Fruit fly (Drosophila melanogaster) whole organism, embryonic: Measurements from ENCODE around the gene SkpA.
A peak's percentile ranks its signal among the peaks of the same experiment; 100 is the strongest.

Experiments
- CG11093 ChIP-seq: fragments of 200-800 bp; sonication (Bioruptor generic); IDR thresholded peaks from 3 replicates; pipeline ENCODE4 v1.3.6; 2022; ENCODE audit warnings: missing biosample characterization, missing genetic modification characterization
- CG11247 ChIP-seq: fragments of 200-800 bp; sonication (Bioruptor generic); IDR thresholded peaks from 2 replicates; pipeline ENCODE4 v1.3.6; 2022; ENCODE audit warnings: missing biosample characterization, missing genetic modification characterization
- CG11696 ChIP-seq: fragments of 200-800 bp; sonication (Bioruptor generic); IDR thresholded peaks from 2 replicates; pipeline ENCODE4 v1.3.6; 2022; ENCODE audit warnings: missing biosample characterization, missing genetic modification characterization
- CG13123 ChIP-seq: fragments of 200-800 bp; sonication (Bioruptor generic); optimal IDR thresholded peaks from 2 replicates; lab custom pipeline; 2016; ENCODE audit warnings: missing biosample characterization, missing genetic modification characterization
- CG13296 ChIP-seq: fragments of 200-800 bp; sonication (Bioruptor generic); optimal IDR thresholded peaks from 3 replicates; lab custom pipeline; 2018; ENCODE audit warnings: missing biosample characterization, mild to moderate bottlenecking, missing genetic modification characterization
- CG13894 ChIP-seq: fragments of 200-800 bp; sonication (Bioruptor generic); optimal IDR thresholded peaks from 3 replicates; lab custom pipeline; 2018; ENCODE audit warnings: missing biosample characterization, mild to moderate bottlenecking, missing genetic modification characterization, moderate library complexity
- CG14014 ChIP-seq: fragments of 200-800 bp; sonication (Bioruptor generic); IDR thresholded peaks from 2 replicates; pipeline ENCODE4 v1.3.6; 2022; ENCODE audit warnings: missing biosample characterization, missing genetic modification characterization
- CG1603 ChIP-seq: fragments of 200-800 bp; sonication (Bioruptor generic); optimal IDR thresholded peaks from 2 replicates; lab custom pipeline; 2019; ENCODE audit warnings: missing biosample characterization, mild to moderate bottlenecking, missing genetic modification characterization, moderate library complexity
- CG17385 ChIP-seq: fragments of 200-800 bp; sonication (Bioruptor generic); optimal IDR thresholded peaks from 3 replicates; lab custom pipeline; 2018; ENCODE audit warnings: missing biosample characterization, mild to moderate bottlenecking, missing genetic modification characterization
- CG1832 ChIP-seq: fragments of 200-800 bp; sonication (Bioruptor generic); optimal IDR thresholded peaks from 2 replicates; lab custom pipeline; 2017; ENCODE audit warnings: missing biosample characterization, mild to moderate bottlenecking, missing genetic modification characterization, inconsistent platforms
- CG18599 ChIP-seq: fragments of 200-800 bp; sonication (Bioruptor generic); optimal IDR thresholded peaks from 3 replicates; lab custom pipeline; 2017; ENCODE audit warnings: missing biosample characterization, missing genetic modification characterization, mild to moderate bottlenecking, moderate library complexity, missing genetic modification reagents
- CG18764 ChIP-seq: fragments of 200-800 bp; sonication (Bioruptor generic); optimal IDR thresholded peaks from 3 replicates; lab custom pipeline; 2016; ENCODE audit warnings: missing biosample characterization, missing genetic modification characterization
- CG32772 ChIP-seq: fragments of 200-800 bp; sonication (Bioruptor generic); IDR thresholded peaks from 2 replicates; pipeline ENCODE4 v1.3.6; 2022; ENCODE audit warnings: missing biosample characterization, missing genetic modification characterization
- CG34376 ChIP-seq: fragments of 200-800 bp; sonication (Bioruptor generic); optimal IDR thresholded peaks from 2 replicates; lab custom pipeline; 2018; ENCODE audit warnings: missing biosample characterization, mild to moderate bottlenecking, missing genetic modification characterization
- CG3726 ChIP-seq: fragments of 200-800 bp; sonication (Bioruptor generic); IDR thresholded peaks from 3 replicates; pipeline ENCODE4, ENCODE4 v1.3.6; 2022; ENCODE audit warnings: missing biosample characterization, missing genetic modification characterization
- CG3838 ChIP-seq: fragments of 200-800 bp; sonication (Bioruptor generic); optimal IDR thresholded peaks from 3 replicates; lab custom pipeline; 2016; ENCODE audit warnings: missing biosample characterization, missing genetic modification characterization
- CG4424 ChIP-seq: fragments of 200-800 bp; sonication (Bioruptor generic); optimal IDR thresholded peaks from 3 replicates; lab custom pipeline; 2016; ENCODE audit warnings: missing biosample characterization, missing genetic modification characterization
- CG6854 ChIP-seq: fragments of 200-800 bp; sonication (Bioruptor generic); optimal IDR thresholded peaks from 3 replicates; lab custom pipeline; 2017; ENCODE audit warnings: missing biosample characterization, mild to moderate bottlenecking, missing genetic modification characterization
- CG7357 ChIP-seq: fragments of 200-800 bp; sonication (Bioruptor generic); IDR thresholded peaks from 3 replicates; pipeline ENCODE4 v1.3.6; 2022; ENCODE audit warnings: missing biosample characterization, missing genetic modification characterization
- CG7556 ChIP-seq: fragments of 200-800 bp; sonication (Bioruptor generic); optimal IDR thresholded peaks from 2 replicates; lab custom pipeline; 2017; ENCODE audit warnings: missing biosample characterization, mild to moderate bottlenecking, missing genetic modification characterization
- Dp ChIP-seq: fragments of 200-800 bp; sonication (Bioruptor generic); optimal IDR thresholded peaks from 2 replicates; lab custom pipeline; 2018; ENCODE audit warnings: missing biosample characterization, mild to moderate bottlenecking, missing genetic modification characterization, moderate library complexity
- Dref ChIP-seq: fragments of 200-800 bp; sonication (Bioruptor generic); IDR thresholded peaks from 2 replicates; pipeline ENCODE4 v1.3.6; 2022; ENCODE audit warnings: missing biosample characterization, missing genetic modification characterization
- E2f2 ChIP-seq: fragments of 200-800 bp; sonication (Bioruptor generic); IDR thresholded peaks from 2 replicates; pipeline ENCODE4 v1.3.6; 2022; ENCODE audit warnings: missing biosample characterization, missing genetic modification characterization
- Ets65A ChIP-seq: fragments of 200-800 bp; sonication (Bioruptor generic); peaks from one replicate; lab custom pipeline; 2016; ENCODE audit warnings: missing biosample characterization, missing genetic modification characterization
- H2.0 ChIP-seq: fragments of 200-800 bp; sonication (Bioruptor generic); IDR thresholded peaks from 2 replicates; pipeline ENCODE4 v1.3.6; 2022; ENCODE audit warnings: missing biosample characterization, missing genetic modification characterization
- MESR4 ChIP-seq: fragments of 200-800 bp; sonication (Bioruptor generic); optimal IDR thresholded peaks from 2 replicates; lab custom pipeline; 2018; ENCODE audit warnings: missing biosample characterization, mild to moderate bottlenecking, missing genetic modification characterization, moderate library complexity
- MTF-1 ChIP-seq: fragments of 200-800 bp; sonication (Bioruptor generic); optimal IDR thresholded peaks from 2 replicates; lab custom pipeline; 2018; ENCODE audit warnings: missing biosample characterization, mild to moderate bottlenecking, missing genetic modification characterization, borderline replicate concordance
- NC2β ChIP-seq: fragments of 200-800 bp; sonication (Bioruptor generic); optimal IDR thresholded peaks from 2 replicates; lab custom pipeline; 2016; ENCODE audit warnings: missing biosample characterization, missing genetic modification characterization
- Oaz ChIP-seq: fragments of 200-800 bp; sonication (Bioruptor generic); IDR thresholded peaks from 2 replicates; pipeline ENCODE4 v1.3.6; 2022; ENCODE audit warnings: missing biosample characterization, missing genetic modification characterization
- Side ChIP-seq: fragments of 200-800 bp; sonication (Bioruptor generic); optimal IDR thresholded peaks from 2 replicates; lab custom pipeline; 2016; ENCODE audit warnings: missing biosample characterization, missing genetic modification characterization
- Taf1 ChIP-seq: fragments of 200-800 bp; sonication (Bioruptor generic); IDR thresholded peaks from 2 replicates; pipeline ENCODE4 v1.3.6; 2022; ENCODE audit warnings: missing biosample characterization, missing genetic modification characterization
- bowl ChIP-seq: fragments of 200-800 bp; sonication (Bioruptor generic); IDR thresholded peaks from 2 replicates; pipeline ENCODE4 v1.3.6; 2022; ENCODE audit warnings: missing biosample characterization, missing genetic modification characterization
- bsh ChIP-seq, 2 experiments: fragments of 200-800 bp; sonication (Bioruptor generic); optimal IDR thresholded peaks; 2 replicates each; lab custom pipeline; 2017 to 2018; ENCODE audit warnings: mild to moderate bottlenecking in 2 of 2, missing biosample characterization in 2 of 2, missing genetic modification characterization in 2 of 2, moderate library complexity in 1 of 2
- corto ChIP-seq: fragments of 200-800 bp; sonication (Bioruptor generic); optimal IDR thresholded peaks from 2 replicates; lab custom pipeline; 2016; ENCODE audit warnings: missing biosample characterization, mild to moderate bottlenecking, missing genetic modification characterization, moderate library complexity
- cwo ChIP-seq: fragments of 200-800 bp; sonication (Bioruptor generic); optimal IDR thresholded peaks from 3 replicates; lab custom pipeline; 2017; ENCODE audit warnings: missing biosample characterization, missing genetic modification characterization, mild to moderate bottlenecking, moderate library complexity, missing genetic modification reagents
- dmrt11E ChIP-seq: fragments of 200-800 bp; sonication (Bioruptor generic); optimal IDR thresholded peaks from 3 replicates; lab custom pipeline; 2018; ENCODE audit warnings: missing biosample characterization, mild to moderate bottlenecking, missing genetic modification characterization, moderate library complexity
- dmrt99B ChIP-seq: fragments of 200-800 bp; sonication (Bioruptor generic); optimal IDR thresholded peaks from 2 replicates; lab custom pipeline; 2018; ENCODE audit warnings: missing biosample characterization, mild to moderate bottlenecking, missing genetic modification characterization, moderate library complexity
- dysf ChIP-seq: fragments of 200-800 bp; sonication (Bioruptor generic); IDR thresholded peaks from 3 replicates; pipeline ENCODE4 v1.3.6; 2022; ENCODE audit warnings: missing biosample characterization, missing genetic modification characterization
- fd102C ChIP-seq: fragments of 200-800 bp; sonication (Bioruptor generic); optimal IDR thresholded peaks from 2 replicates; lab custom pipeline; 2018; ENCODE audit warnings: missing biosample characterization, mild to moderate bottlenecking, missing genetic modification characterization, moderate library complexity
- fd3F ChIP-seq: fragments of 200-800 bp; sonication (Bioruptor generic); optimal IDR thresholded peaks from 2 replicates; lab custom pipeline; 2018; ENCODE audit warnings: missing biosample characterization, mild to moderate bottlenecking, missing genetic modification characterization, moderate library complexity
- ind ChIP-seq: fragments of 200-800 bp; sonication (Bioruptor generic); optimal IDR thresholded peaks from 3 replicates; lab custom pipeline; 2016; ENCODE audit warnings: missing biosample characterization, missing genetic modification characterization
- insv ChIP-seq, 2 experiments: fragments of 200-800 bp; sonication (Bioruptor generic); optimal IDR thresholded peaks; 3 replicates each; lab custom pipeline; 2016 to 2018; ENCODE audit warnings: missing biosample characterization in 2 of 2, missing genetic modification characterization in 2 of 2
- nmo ChIP-seq: fragments of 200-800 bp; sonication (Bioruptor generic); optimal IDR thresholded peaks from 2 replicates; lab custom pipeline; 2018; ENCODE audit warnings: missing biosample characterization, mild to moderate bottlenecking, missing genetic modification characterization, moderate library complexity
- oc ChIP-seq: fragments of 200-800 bp; sonication (Bioruptor generic); optimal IDR thresholded peaks from 2 replicates; lab custom pipeline; 2018; ENCODE audit warnings: missing biosample characterization, mild to moderate bottlenecking, missing genetic modification characterization, moderate library complexity
- sc ChIP-seq, 3 experiments: fragments of >200 bp in 2 of 3; fragments of 200-800 bp in 1 of 3; sonication (Bioruptor generic) in 1 of 3; optimal IDR thresholded peaks; 2 replicates in 2 of 3; 3 replicates in 1 of 3; lab custom pipeline; 2017; ENCODE audit warnings: mild to moderate bottlenecking in 1 of 3, missing biosample characterization in 1 of 3, missing genetic modification characterization in 1 of 3, missing genetic modification reagents in 1 of 3
- sens ChIP-seq: fragments of 200-800 bp; sonication (Bioruptor generic); peaks from one replicate; lab custom pipeline; 2016; ENCODE audit warnings: missing biosample characterization, missing genetic modification characterization
- vvl ChIP-seq: fragments of 200-800 bp; sonication (Bioruptor generic); IDR thresholded peaks from 2 replicates; pipeline ENCODE4 v1.3.6; 2022; ENCODE audit warnings: missing biosample characterization, missing genetic modification characterization
- wek ChIP-seq: fragments of 200-800 bp; sonication (Bioruptor generic); optimal IDR thresholded peaks from 3 replicates; lab custom pipeline; 2018; ENCODE audit warnings: missing biosample characterization, mild to moderate bottlenecking, missing genetic modification characterization, moderate library complexity

The SkpA gene

dm6 chrX:692811-693764, 37.2 kb downstream of the SkpA start (continued):
- TF ChIP-seq CG6854 (GFP tag; lab: Kevin White, UChicago) = no peak
- TF ChIP-seq CG17385 (GFP tag; lab: Kevin White, UChicago) = peak; percentile 35
- TF ChIP-seq CG14014 (GFP tag; lab: Robert Waterston, UW) = no peak
- no peak for TF ChIP-seq Dref (GFP tag; lab: Robert Waterston, UW)
- TF ChIP-seq CG3726 (GFP tag; lab: Robert Waterston, UW) = no peak
- no peak for TF ChIP-seq NC2β
- TF ChIP-seq CG13894 (tag; lab: Kevin White, UChicago) = no peak
- TF ChIP-seq Oaz (GFP tag; lab: Robert Waterston, UW) = no peak
- no peak for TF ChIP-seq dmrt99B (tag; lab: Kevin White, UChicago)
- no peak for TF ChIP-seq CG18599 (GFP tag; lab: Kevin White, UChicago)
- TF ChIP-seq CG3838 (GFP tag; lab: Kevin White, UChicago) = no peak
- TF ChIP-seq H2.0 (GFP tag; lab: Robert Waterston, UW) = no peak
- no peak for TF ChIP-seq CG1832 (GFP tag; lab: Kevin White, UChicago)
- TF ChIP-seq ind (GFP tag; lab: Kevin White, UChicago) = no peak
- TF ChIP-seq CG11696 (GFP tag; lab: Robert Waterston, UW) = no peak
- peak; percentile 26 for TF ChIP-seq CG1603
- TF ChIP-seq MESR4 (GFP tag; lab: Kevin White, UChicago) = no peak
- no peak for TF ChIP-seq E2f2 (GFP tag; lab: Robert Waterston, UW)
- TF ChIP-seq Dp = no peak
- TF ChIP-seq CG13296 = no peak
- TF ChIP-seq fd3F (GFP tag; lab: Kevin White, UChicago) = no peak
- TF ChIP-seq Ets65A (GFP tag; lab: Kevin White, UChicago) = no peak
- TF ChIP-seq vvl (GFP tag; lab: Robert Waterston, UW) = peak; percentile 86
- TF ChIP-seq CG7556 (GFP tag; lab: Kevin White, UChicago) = no peak
- 0 out of 3 replicates have a peak, but pooled peaks have one; percentile 16 for TF ChIP-seq dysf (GFP tag; lab: Robert Waterston, UW)
- TF ChIP-seq bowl (GFP tag; lab: Robert Waterston, UW) = no peak
- TF ChIP-seq Side = no peak
- peak; percentile 1 for TF ChIP-seq sens (GFP tag; lab: Kevin White, UChicago)
- TF ChIP-seq sc (optimal IDR thresholded peaks at IDR 0.05; lab: Kevin White, UChicago) = no peak
- TF ChIP-seq sc (GFP tag; optimal IDR thresholded peaks at IDR 0.05; lab: Kevin White, UChicago) = no peak
- TF ChIP-seq nmo (GFP tag; lab: Kevin White, UChicago) = peak; percentile 4
- no peak for TF ChIP-seq cwo (GFP tag; lab: Kevin White, UChicago)
- no peak for TF ChIP-seq CG18764 (GFP tag; lab: Kevin White, UChicago)
- no peak for TF ChIP-seq CG11247 (GFP tag; lab: Robert Waterston, UW)
- TF ChIP-seq fd102C (GFP tag; lab: Kevin White, UChicago) = no peak
- TF ChIP-seq wek = no peak
- no peak for TF ChIP-seq insv (GFP tag; optimal IDR thresholded peaks at IDR 0.05; lab: Kevin White, UChicago)
- TF ChIP-seq oc (tag; lab: Kevin White, UChicago) = peak; percentile 42
- peak; percentile 35 for TF ChIP-seq dmrt11E (tag; lab: Kevin White, UChicago)
- no peak for TF ChIP-seq CG11093 (GFP tag; lab: Robert Waterston, UW)
- TF ChIP-seq CG32772 (GFP tag; lab: Robert Waterston, UW) = no peak
- no peak for TF ChIP-seq corto (GFP tag; lab: Kevin White, UChicago)
- no peak for TF ChIP-seq CG7357 (GFP tag; lab: Robert Waterston, UW)
- no peak for TF ChIP-seq Taf1 (GFP tag; lab: Robert Waterston, UW)
- TF ChIP-seq MTF-1 (GFP tag; lab: Kevin White, UChicago) = no peak
- no peak for TF ChIP-seq CG13123 (GFP tag; lab: Kevin White, UChicago)
- no peak for TF ChIP-seq CG34376 (GFP tag; lab: Kevin White, UChicago)
- TF ChIP-seq CG4424 = no peak
- peak in 1 of 2 experiments; percentile 16 for TF ChIP-seq bsh (GFP tag; optimal IDR thresholded peaks at IDR 0.05; lab: Kevin White, UChicago)
